Fruit fly (Drosophila melanogaster) whole organism, pupa: ENCODE measurements around the gene Nepl19.

Source experiments
- CG14655 ChIP-seq: fragments of 200-800 bp; sonication (Bioruptor generic); optimal IDR thresholded peaks from 3 replicates; lab custom pipeline; 2017; ENCODE audit warnings: mild to moderate bottlenecking, missing biosample characterization, missing genetic modification reagents, missing genetic modification characterization
- CG4496 ChIP-seq: fragments of 200-800 bp; sonication (Bioruptor generic); IDR thresholded peaks from 3 replicates; pipeline ENCODE4 v1.3.6; 2022; ENCODE audit warnings: missing biosample characterization, missing genetic modification characterization
- CG8159 ChIP-seq: fragments of 200-800 bp; sonication (Bioruptor generic); optimal IDR thresholded peaks from 3 replicates; lab custom pipeline; 2018; ENCODE audit warnings: missing biosample characterization, mild to moderate bottlenecking, missing genetic modification characterization, moderate library complexity
- CG9948 ChIP-seq: fragments of 200-800 bp; sonication (Bioruptor generic); optimal IDR thresholded peaks from 2 replicates; lab custom pipeline; 2018; ENCODE audit warnings: missing biosample characterization, mild to moderate bottlenecking, missing genetic modification characterization, moderate library complexity
- Snoo ChIP-seq: fragments of 200-800 bp; sonication (Bioruptor generic); optimal IDR thresholded peaks from 3 replicates; lab custom pipeline; 2017; ENCODE audit warnings: missing biosample characterization, mild to moderate bottlenecking, missing genetic modification characterization, inconsistent platforms
- gl ChIP-seq: fragments of 200-800 bp; sonication (Bioruptor generic); optimal IDR thresholded peaks from 2 replicates; lab custom pipeline; 2018; ENCODE audit warnings: missing biosample characterization, mild to moderate bottlenecking, missing genetic modification characterization

DNA sequence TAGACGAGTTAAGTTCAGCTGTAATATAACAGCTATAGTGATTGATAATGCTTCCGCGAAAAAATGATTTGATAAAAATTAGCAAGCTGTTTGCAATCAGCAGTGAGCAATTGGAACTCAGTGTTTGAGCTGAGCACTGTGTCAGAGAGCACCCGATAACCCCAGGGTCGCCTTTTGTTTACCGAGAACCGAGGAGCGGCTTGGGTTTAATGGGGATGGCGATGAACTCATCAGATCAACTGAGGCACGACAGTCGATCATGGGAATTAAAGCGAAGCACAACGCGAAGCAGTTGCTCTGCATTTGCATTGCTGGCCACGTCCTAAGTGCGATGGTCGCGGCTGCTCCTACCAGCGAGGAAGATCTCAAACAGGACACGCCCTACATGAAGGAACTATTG lies 3.5 kb upstream of the Nepl19 start, which contains the start of gene Nepl21:
- TF ChIP-seq gl, result no peak
- no peak for TF ChIP-seq Snoo (tag; lab: Kevin White, UChicago)
- TF ChIP-seq CG8159 (tag; lab: Kevin White, UChicago), result no peak
- TF ChIP-seq CG9948, result no peak
- TF ChIP-seq CG14655 (GFP tag; lab: Kevin White, UChicago), result no peak
- TF ChIP-seq CG4496 (GFP tag; lab: Robert Waterston, UW), result no peak
